Fruit fly (Drosophila melanogaster) whole organism, prepupa: ENCODE results near the gene spz.

Source experiments
- Blimp-1 ChIP-seq: fragments of 200-800 bp; sonication (Bioruptor generic); optimal IDR thresholded peaks from 3 replicates; lab custom pipeline; 2017; ENCODE audit warnings: missing biosample characterization, missing genetic modification characterization, mild to moderate bottlenecking, moderate library complexity, missing genetic modification reagents
- CG10669 ChIP-seq: fragments of 200-800 bp; sonication (Bioruptor generic); optimal IDR thresholded peaks from 3 replicates; lab custom pipeline; 2018; ENCODE audit warnings: missing biosample characterization, mild to moderate bottlenecking, missing genetic modification characterization, moderate library complexity
- CG11294 ChIP-seq: fragments of 200-800 bp; sonication (Bioruptor generic); IDR thresholded peaks from 2 replicates; pipeline ENCODE4 v1.3.6; 2022; ENCODE audit warnings: missing biosample characterization, missing genetic modification characterization
- CG11762 ChIP-seq: fragments of 200-800 bp; sonication (Bioruptor generic); optimal IDR thresholded peaks from 3 replicates; lab custom pipeline; 2016; ENCODE audit warnings: missing biosample characterization, missing genetic modification characterization; ENCODE audit not compliant: insufficient read depth
- CG15336 ChIP-seq: fragments of 200-800 bp; sonication (Bioruptor generic); IDR thresholded peaks from 2 replicates; pipeline ENCODE4 v1.3.6; 2022; ENCODE audit warnings: missing biosample characterization, missing genetic modification characterization
- CG1621 ChIP-seq: fragments of 200-800 bp; sonication (Bioruptor generic); optimal IDR thresholded peaks from 3 replicates; lab custom pipeline; 2018; ENCODE audit warnings: missing biosample characterization, mild to moderate bottlenecking, missing genetic modification characterization
- CG16779 ChIP-seq: fragments of 200-800 bp; sonication (Bioruptor generic); optimal IDR thresholded peaks from 3 replicates; lab custom pipeline; 2017; ENCODE audit warnings: missing biosample characterization, mild to moderate bottlenecking, missing genetic modification characterization
- CG31627 ChIP-seq: fragments of 200-800 bp; sonication (Bioruptor generic); optimal IDR thresholded peaks from 3 replicates; lab custom pipeline; 2016; ENCODE audit warnings: missing biosample characterization, missing genetic modification characterization
- CG32006 ChIP-seq: fragments of 200-800 bp; sonication (Bioruptor generic); optimal IDR thresholded peaks from 3 replicates; lab custom pipeline; 2017; ENCODE audit warnings: missing biosample characterization, mild to moderate bottlenecking, missing genetic modification characterization
- CG3919 ChIP-seq: fragments of 200-800 bp; sonication (Bioruptor generic); optimal IDR thresholded peaks from 3 replicates; lab custom pipeline; 2016; ENCODE audit warnings: missing biosample characterization, missing genetic modification characterization
- CG4318 ChIP-seq: fragments of 200-800 bp; sonication (Bioruptor generic); optimal IDR thresholded peaks from 3 replicates; lab custom pipeline; 2017; ENCODE audit warnings: missing biosample characterization, mild to moderate bottlenecking, missing genetic modification characterization
- CG6163 ChIP-seq: fragments of 200-800 bp; sonication (Bioruptor generic); IDR thresholded peaks from 3 replicates; pipeline ENCODE4 v1.3.6; 2022; ENCODE audit warnings: missing biosample characterization, missing genetic modification characterization
- CG6792 ChIP-seq: fragments of 200-800 bp; sonication (Bioruptor generic); optimal IDR thresholded peaks from 3 replicates; lab custom pipeline; 2016; ENCODE audit warnings: missing biosample characterization, missing genetic modification characterization
- CG6808 ChIP-seq: fragments of 200-800 bp; sonication (Bioruptor generic); optimal IDR thresholded peaks from 3 replicates; lab custom pipeline; 2017; ENCODE audit warnings: missing biosample characterization, missing genetic modification characterization, mild to moderate bottlenecking, moderate library complexity, missing genetic modification reagents
- CG7368 ChIP-seq: fragments of 200-800 bp; sonication (Bioruptor generic); optimal IDR thresholded peaks from 3 replicates; lab custom pipeline; 2016; ENCODE audit warnings: missing biosample characterization, missing genetic modification characterization
- CG8119 ChIP-seq: fragments of 200-800 bp; sonication (Bioruptor generic); IDR thresholded peaks from 3 replicates; pipeline ENCODE4 v1.3.6; 2022; ENCODE audit warnings: missing biosample characterization, missing genetic modification characterization
- CG8632 ChIP-seq: fragments of 200-800 bp; sonication (Bioruptor generic); optimal IDR thresholded peaks from 3 replicates; lab custom pipeline; 2016; ENCODE audit warnings: missing biosample characterization, missing genetic modification characterization
- CG9139 ChIP-seq: fragments of 200-800 bp; sonication (Bioruptor generic); optimal IDR thresholded peaks from 3 replicates; lab custom pipeline; 2017; ENCODE audit warnings: missing biosample characterization, mild to moderate bottlenecking, missing genetic modification characterization
- Eip75B ChIP-seq: fragments of 200-800 bp; sonication (Bioruptor generic); optimal IDR thresholded peaks from 3 replicates; lab custom pipeline; 2016; ENCODE audit warnings: missing biosample characterization, missing genetic modification characterization
- Eip78C ChIP-seq: fragments of 200-800 bp; sonication (Bioruptor generic); peaks from one replicate; lab custom pipeline; 2016; ENCODE audit warnings: missing biosample characterization, missing genetic modification characterization
- Eip93F ChIP-seq: fragments of 200-800 bp; sonication (Bioruptor generic); optimal IDR thresholded peaks from 2 replicates; lab custom pipeline; 2016; ENCODE audit warnings: missing biosample characterization, mild to moderate bottlenecking, missing genetic modification characterization
- Ets21C ChIP-seq: fragments of 200-800 bp; sonication (Bioruptor generic); optimal IDR thresholded peaks from 3 replicates; lab custom pipeline; 2016; ENCODE audit warnings: missing biosample characterization, missing genetic modification characterization
- Ets96B ChIP-seq: fragments of 200-800 bp; optimal IDR thresholded peaks from 2 replicates; lab custom pipeline; 2019; ENCODE audit warnings: missing biosample characterization, mild to moderate bottlenecking, missing genetic modification characterization, moderate library complexity
- Gug ChIP-seq: fragments of 200-800 bp; sonication (Bioruptor generic); IDR thresholded peaks from 2 replicates; pipeline ENCODE4 v1.3.6; 2022; ENCODE audit warnings: missing biosample characterization, missing genetic modification characterization
- Hr39 ChIP-seq: fragments of 200-800 bp; sonication (Bioruptor generic); optimal IDR thresholded peaks from 2 replicates; lab custom pipeline; 2016; ENCODE audit warnings: missing biosample characterization, missing genetic modification characterization
- Hr4 ChIP-seq: fragments of 200-800 bp; sonication (Bioruptor generic); optimal IDR thresholded peaks from 3 replicates; lab custom pipeline; 2016; ENCODE audit warnings: missing biosample characterization, missing genetic modification characterization
- Met ChIP-seq: fragments of 200-800 bp; sonication (Bioruptor generic); optimal IDR thresholded peaks from 3 replicates; lab custom pipeline; 2016; ENCODE audit warnings: missing biosample characterization, missing genetic modification characterization
- OdsH ChIP-seq: fragments of 200-800 bp; sonication (Bioruptor generic); optimal IDR thresholded peaks from 3 replicates; lab custom pipeline; 2016; ENCODE audit warnings: missing biosample characterization, missing genetic modification characterization
- Smox ChIP-seq: fragments of 200-800 bp; sonication (Bioruptor generic); optimal IDR thresholded peaks from 3 replicates; lab custom pipeline; 2016; ENCODE audit warnings: missing biosample characterization, missing genetic modification characterization
- Sox102F ChIP-seq: fragments of 200-800 bp; sonication (Bioruptor generic); optimal IDR thresholded peaks from 2 replicates; lab custom pipeline; 2016; ENCODE audit warnings: missing biosample characterization, mild to moderate bottlenecking, missing genetic modification characterization
- Sox14 ChIP-seq: fragments of 200-800 bp; sonication (Bioruptor generic); optimal IDR thresholded peaks from 3 replicates; lab custom pipeline; 2016; ENCODE audit warnings: missing biosample characterization, missing genetic modification characterization
- achi ChIP-seq: fragments of 200-800 bp; sonication (Bioruptor generic); optimal IDR thresholded peaks from 3 replicates; lab custom pipeline; 2016; ENCODE audit warnings: missing biosample characterization, missing genetic modification characterization
- cyc ChIP-seq: fragments of 200-800 bp; sonication (Bioruptor generic); optimal IDR thresholded peaks from 3 replicates; lab custom pipeline; 2016; ENCODE audit warnings: missing biosample characterization, missing genetic modification characterization
- dac ChIP-seq: fragments of 200-800 bp; sonication (Bioruptor generic); optimal IDR thresholded peaks from 2 replicates; lab custom pipeline; 2017; ENCODE audit warnings: missing biosample characterization, mild to moderate bottlenecking, missing genetic modification characterization
- dsx ChIP-seq: fragments of 200-800 bp; optimal IDR thresholded peaks from 3 replicates; lab custom pipeline; 2019; ENCODE audit warnings: missing biosample characterization, mild to moderate bottlenecking, missing genetic modification characterization, moderate library complexity; ENCODE audit not compliant: poor library complexity, severe bottlenecking
- eg ChIP-seq: fragments of 200-800 bp; sonication (Bioruptor generic); IDR thresholded peaks from 3 replicates; pipeline ENCODE4 v1.3.6; 2022; ENCODE audit warnings: missing biosample characterization, missing genetic modification characterization
- esn ChIP-seq: fragments of 200-800 bp; sonication (Bioruptor generic); optimal IDR thresholded peaks from 2 replicates; lab custom pipeline; 2016; ENCODE audit warnings: missing biosample characterization, mild to moderate bottlenecking, missing genetic modification characterization, moderate library complexity
- fd59A ChIP-seq: fragments of 200-800 bp; sonication (Bioruptor generic); optimal IDR thresholded peaks from 2 replicates; lab custom pipeline; 2017; ENCODE audit warnings: missing biosample characterization, mild to moderate bottlenecking, missing genetic modification characterization, missing genetic modification reagents
- fd85E ChIP-seq: fragments of 200-800 bp; sonication (Bioruptor generic); optimal IDR thresholded peaks from 3 replicates; lab custom pipeline; 2016; ENCODE audit warnings: missing biosample characterization, missing genetic modification characterization
- fkh ChIP-seq: fragments of 200-800 bp; sonication (Bioruptor generic); optimal IDR thresholded peaks from 3 replicates; lab custom pipeline; 2017; ENCODE audit warnings: missing biosample characterization, mild to moderate bottlenecking, missing genetic modification characterization, moderate library complexity
- lz ChIP-seq: fragments of 200-800 bp; sonication (Bioruptor generic); optimal IDR thresholded peaks from 3 replicates; lab custom pipeline; 2016; ENCODE audit warnings: missing biosample characterization, missing genetic modification characterization
- net ChIP-seq: fragments of 200-800 bp; sonication (Bioruptor generic); optimal IDR thresholded peaks from 3 replicates; lab custom pipeline; 2016; ENCODE audit warnings: missing biosample characterization, missing genetic modification characterization
- pdm3 ChIP-seq: fragments of 200-800 bp; sonication (Bioruptor generic); optimal IDR thresholded peaks from 3 replicates; lab custom pipeline; 2016; ENCODE audit warnings: missing biosample characterization, missing genetic modification characterization
- salr ChIP-seq, 2 experiments: fragments of 200-800 bp; sonication (Bioruptor generic); optimal IDR thresholded peaks; 3 replicates each; lab custom pipeline; 2016 to 2018; ENCODE audit warnings: missing biosample characterization in 2 of 2, missing genetic modification characterization in 2 of 2, mild to moderate bottlenecking in 1 of 2
- spab ChIP-seq: fragments of 200-800 bp; sonication (Bioruptor generic); optimal IDR thresholded peaks from 2 replicates; lab custom pipeline; 2017; ENCODE audit warnings: missing biosample characterization, mild to moderate bottlenecking, missing genetic modification characterization, missing genetic modification reagents
- ss ChIP-seq, 2 experiments: fragments of 200-800 bp; sonication (Bioruptor generic); optimal IDR thresholded peaks; 2 replicates in 1 of 2; 3 replicates in 1 of 2; lab custom pipeline; 2017 to 2018; ENCODE audit warnings: mild to moderate bottlenecking in 2 of 2, missing biosample characterization in 2 of 2, missing genetic modification characterization in 2 of 2, moderate library complexity in 1 of 2
- svp ChIP-seq: fragments of 200-800 bp; sonication (Bioruptor generic); peaks from one replicate; lab custom pipeline; 2016; ENCODE audit warnings: missing biosample characterization, missing genetic modification characterization
- topi ChIP-seq: fragments of 200-800 bp; sonication (Bioruptor generic); optimal IDR thresholded peaks from 3 replicates; lab custom pipeline; 2016; ENCODE audit warnings: missing biosample characterization, missing genetic modification characterization

Gene spz

dm6 chr3R:27070906-27071498 is 1.1 kb upstream of the spz start:
- TF ChIP-seq eg (GFP tag; lab: Robert Waterston, UW) = 0 out of 3 replicates have a peak, but pooled peaks have one; percentile 17
- no peak for TF ChIP-seq Ets96B (tag; lab: Kevin White, UChicago)
- no peak for TF ChIP-seq Sox14 (GFP tag; lab: Kevin White, UChicago)
- peak; percentile 50 for TF ChIP-seq Blimp-1 (GFP tag; lab: Kevin White, UChicago)
- no peak for TF ChIP-seq CG10669 (GFP tag; lab: Kevin White, UChicago)
- TF ChIP-seq Eip78C (GFP tag; lab: Kevin White, UChicago) = peak; percentile 18
- no peak for TF ChIP-seq CG8632
- peak; percentile 0 for TF ChIP-seq CG32006 (GFP tag; lab: Kevin White, UChicago)
- no peak for TF ChIP-seq CG1621
- TF ChIP-seq dsx (GFP tag; lab: Kevin White, UChicago) = no peak

dm6 chr3R:27069201-27069600 is 669 bp downstream of the spz start:
- TF ChIP-seq fkh (GFP tag; lab: Kevin White, UChicago) (peak; percentile 73), CG15336 (no peak; the same call in 1 of the 2 replicates), CG8632 (no peak), Smox (GFP tag; lab: Kevin White, UChicago) (no peak), CG7368 (GFP tag; lab: Kevin White, UChicago) (no peak), Gug (no peak), CG3919 (no peak), dac (GFP tag; lab: Kevin White, UChicago) (no peak), CG6792 (GFP tag; lab: Kevin White, UChicago) (no peak), fd85E (GFP tag; lab: Kevin White, UChicago) (no peak), CG16779 (tag; lab: Kevin White, UChicago) (peak; percentile 26), CG9139 (peak; percentile 13), OdsH (GFP tag; lab: Kevin White, UChicago) (no peak), Met (GFP tag; lab: Kevin White, UChicago) (no peak), Sox102F (GFP tag; lab: Kevin White, UChicago) (no peak), fd59A (no peak), CG10669 (GFP tag; lab: Kevin White, UChicago) (no peak), Ets21C (no peak), CG31627 (GFP tag; lab: Kevin White, UChicago) (no peak), dsx (GFP tag; lab: Kevin White, UChicago) (peak; percentile 57), Eip93F (GFP tag; lab: Kevin White, UChicago) (no peak), CG11294 (GFP tag; lab: Robert Waterston, UW) (no peak), Eip78C (GFP tag; lab: Kevin White, UChicago) (peak; percentile 61), CG8119 (GFP tag; lab: Robert Waterston, UW) (0 out of 3 replicates have a peak, but pooled peaks have one; percentile 23), pdm3 (GFP tag; lab: Kevin White, UChicago) (no peak), CG32006 (GFP tag; lab: Kevin White, UChicago) (no peak), net (GFP tag; lab: Kevin White, UChicago) (no peak), Ets96B (tag; lab: Kevin White, UChicago) (peak; percentile 56), Hr39 (GFP tag; lab: Kevin White, UChicago) (no peak), achi (no peak), CG6808 (GFP tag; lab: Kevin White, UChicago) (peak; percentile 63), CG4318 (GFP tag; lab: Kevin White, UChicago) (no peak), eg (GFP tag; lab: Robert Waterston, UW) (peak; percentile 59; the same call in 2 of the 3 replicates), spab (peak; percentile 56), lz (GFP tag; lab: Kevin White, UChicago) (no peak), ss (GFP tag; optimal IDR thresholded peaks at IDR 0.05; lab: Kevin White, UChicago) (peak; percentile 36 to 44), Hr4 (GFP tag; lab: Kevin White, UChicago) (peak; percentile 3), Eip75B (GFP tag; lab: Kevin White, UChicago) (no peak), esn (GFP tag; lab: Kevin White, UChicago) (no peak), CG11762 (GFP tag; lab: Kevin White, UChicago) (no peak), salr (GFP tag; optimal IDR thresholded peaks at IDR 0.05; lab: Kevin White, UChicago) (no peak), CG6163 (peak; percentile 76), svp (GFP tag; lab: Kevin White, UChicago) (no peak), topi (GFP tag; lab: Kevin White, UChicago) (no peak), cyc (GFP tag; lab: Kevin White, UChicago) (no peak)
